Worm (Caenorhabditis elegans) whole organism, L2 larva: ENCODE measurements around the gene T14G11.1.

Source experiments
- F13H6.1 ChIP-seq: sonication (generic microtip); optimal IDR thresholded peaks from 2 replicates; lab custom pipeline; 2016; ENCODE audit warnings: missing genetic modification characterization, missing compliant biosample characterization
- Y55F3AM.14 ChIP-seq: fragments of 200-800 bp; sonication (Bioruptor generic); optimal IDR thresholded peaks from 2 replicates; lab custom pipeline; 2018; ENCODE audit warnings: mild to moderate bottlenecking, missing genetic modification characterization, missing compliant biosample characterization
- ZK546.5 ChIP-seq: sonication (generic microtip); optimal IDR thresholded peaks from 2 replicates; lab custom pipeline; 2017; ENCODE audit warnings: missing biosample characterization, missing genetic modification characterization
- alr-1 ChIP-seq: fragments of 150-350 bp; optimal IDR thresholded peaks from 2 replicates; lab custom pipeline; 2014; ENCODE audit warnings: missing biosample characterization, missing genetic modification characterization
- aly-2 ChIP-seq: fragments of 150-350 bp; optimal IDR thresholded peaks from 2 replicates; lab custom pipeline; 2014; ENCODE audit warnings: missing biosample characterization, missing genetic modification characterization
- ama-1 ChIP-seq: fragments of 150-350 bp; optimal IDR thresholded peaks from 2 replicates; lab custom pipeline; 2018; ENCODE audit warnings: inconsistent platforms
- blmp-1 ChIP-seq: sonication (generic microtip); optimal IDR thresholded peaks from 2 replicates; lab custom pipeline; 2017; ENCODE audit warnings: missing genetic modification characterization, mild to moderate bottlenecking, missing compliant biosample characterization, antibody characterized with exemption, moderate library complexity; ENCODE audit not compliant: insufficient read depth
- ceh-82 ChIP-seq: fragments of 150-350 bp; optimal IDR thresholded peaks from 2 replicates; lab custom pipeline; 2014; ENCODE audit warnings: missing biosample characterization, missing genetic modification characterization
- crh-2 ChIP-seq: sonication (generic microtip); optimal IDR thresholded peaks from 2 replicates; lab custom pipeline; 2017; ENCODE audit warnings: missing biosample characterization, missing genetic modification characterization
- dmd-4 ChIP-seq: sonication (generic microtip); optimal IDR thresholded peaks from 2 replicates; lab custom pipeline; 2017; ENCODE audit warnings: missing biosample characterization, missing genetic modification characterization
- elt-1 ChIP-seq: fragments of 150-350 bp; optimal IDR thresholded peaks from 2 replicates; lab custom pipeline; 2014; ENCODE audit warnings: missing biosample characterization, missing genetic modification characterization
- elt-3 ChIP-seq: sonication (generic microtip); optimal IDR thresholded peaks from 2 replicates; lab custom pipeline; 2017; ENCODE audit warnings: missing biosample characterization, missing genetic modification characterization
- fos-1 ChIP-seq: fragments of 150-350 bp; optimal IDR thresholded peaks from 2 replicates; lab custom pipeline; 2014; ENCODE audit warnings: missing biosample characterization, missing genetic modification characterization
- gmeb-1 ChIP-seq: fragments of 150-350 bp; optimal IDR thresholded peaks from 2 replicates; lab custom pipeline; 2014; ENCODE audit warnings: missing biosample characterization, missing genetic modification characterization
- lin-13 ChIP-seq: fragments of 150-350 bp; optimal IDR thresholded peaks from 2 replicates; lab custom pipeline; 2014; ENCODE audit warnings: missing biosample characterization, missing genetic modification reagents, missing genetic modification characterization
- lin-39 ChIP-seq: fragments of 150-350 bp; optimal IDR thresholded peaks from 2 replicates; lab custom pipeline; 2014; ENCODE audit warnings: missing biosample characterization, missing genetic modification reagents, missing genetic modification characterization
- lsy-2 ChIP-seq, 2 experiments: fragments of 150-350 bp in 1 of 2; sonication (generic microtip) in 1 of 2; optimal IDR thresholded peaks; 2 replicates each; lab custom pipeline; 2014 to 2017; ENCODE audit warnings: missing biosample characterization in 2 of 2, missing genetic modification characterization in 2 of 2
- mab-5 ChIP-seq: fragments of 150-350 bp; optimal IDR thresholded peaks from 2 replicates; lab custom pipeline; 2014; ENCODE audit warnings: missing biosample characterization, missing genetic modification characterization
- mbf-1 ChIP-seq: sonication (generic microtip); optimal IDR thresholded peaks from 2 replicates; lab custom pipeline; 2017; ENCODE audit warnings: missing biosample characterization, missing genetic modification characterization
- mdl-1 ChIP-seq, 2 experiments: fragments of 150-350 bp in 1 of 2; sonication (generic microtip) in 1 of 2; optimal IDR thresholded peaks; 2 replicates each; lab custom pipeline; 2017; ENCODE audit warnings: missing biosample characterization in 2 of 2, missing genetic modification characterization in 2 of 2
- nhr-10 ChIP-seq: sonication (generic microtip); optimal IDR thresholded peaks from 2 replicates; lab custom pipeline; 2017; ENCODE audit warnings: missing biosample characterization, missing genetic modification characterization
- nhr-11 ChIP-seq: fragments of 150-350 bp; optimal IDR thresholded peaks from 2 replicates; lab custom pipeline; 2014; ENCODE audit warnings: missing biosample characterization, missing genetic modification characterization
- nhr-12 ChIP-seq: fragments of 150-350 bp; optimal IDR thresholded peaks from 2 replicates; lab custom pipeline; 2014; ENCODE audit warnings: missing biosample characterization, missing genetic modification characterization
- nhr-129 ChIP-seq: fragments of 150-350 bp; optimal IDR thresholded peaks from 2 replicates; lab custom pipeline; 2014; ENCODE audit warnings: missing biosample characterization, missing genetic modification characterization
- nhr-23 ChIP-seq: fragments of 150-350 bp; optimal IDR thresholded peaks from 2 replicates; lab custom pipeline; 2014; ENCODE audit warnings: missing biosample characterization, missing genetic modification reagents, missing genetic modification characterization
- nhr-237 ChIP-seq: fragments of 150-350 bp; optimal IDR thresholded peaks from 2 replicates; lab custom pipeline; 2014; ENCODE audit warnings: missing biosample characterization, missing genetic modification characterization
- nhr-25 ChIP-seq: fragments of 150-350 bp; sonication (generic microtip); optimal IDR thresholded peaks from 3 replicates; lab custom pipeline; 2014; ENCODE audit warnings: missing biosample characterization, missing genetic modification characterization
- nhr-6 ChIP-seq: fragments of 150-350 bp; optimal IDR thresholded peaks from 2 replicates; lab custom pipeline; 2014; ENCODE audit warnings: missing biosample characterization, missing genetic modification characterization
- nhr-77 ChIP-seq: fragments of 150-350 bp; optimal IDR thresholded peaks from 2 replicates; lab custom pipeline; 2014; ENCODE audit warnings: missing biosample characterization, missing genetic modification characterization
- peb-1 ChIP-seq: fragments of 150-350 bp; optimal IDR thresholded peaks from 2 replicates; lab custom pipeline; 2014; ENCODE audit warnings: missing biosample characterization, missing genetic modification characterization
- sem-4 ChIP-seq: fragments of 150-350 bp; optimal IDR thresholded peaks from 2 replicates; lab custom pipeline; 2014; ENCODE audit warnings: missing biosample characterization, missing genetic modification reagents, missing genetic modification characterization
- skn-1 ChIP-seq: sonication (generic microtip); optimal IDR thresholded peaks from 2 replicates; lab custom pipeline; 2017; ENCODE audit warnings: missing biosample characterization, missing genetic modification characterization
- sma-3 ChIP-seq: sonication (generic microtip); optimal IDR thresholded peaks from 2 replicates; lab custom pipeline; 2016; ENCODE audit warnings: missing genetic modification reagents, missing genetic modification characterization, missing compliant biosample characterization
- sma-9 ChIP-seq, 2 experiments: fragments of 150-350 bp in 1 of 2; sonication (generic microtip) in 1 of 2; optimal IDR thresholded peaks; 2 replicates each; lab custom pipeline; 2014 to 2016; ENCODE audit warnings: missing genetic modification characterization in 2 of 2, mild to moderate bottlenecking in 1 of 2, missing biosample characterization in 1 of 2, missing compliant biosample characterization in 1 of 2, missing genetic modification reagents in 1 of 2, moderate library complexity in 1 of 2
- snpc-4 ChIP-seq: fragments of 150-350 bp; optimal IDR thresholded peaks from 2 replicates; lab custom pipeline; 2014; ENCODE audit warnings: missing biosample characterization, missing genetic modification characterization
- unc-39 ChIP-seq: fragments of 150-350 bp; optimal IDR thresholded peaks from 2 replicates; lab custom pipeline; 2014; ENCODE audit warnings: missing biosample characterization, missing genetic modification characterization
- unc-55 ChIP-seq: fragments of 150-350 bp; sonication (generic microtip); optimal IDR thresholded peaks from 3 replicates; lab custom pipeline; 2014; ENCODE audit warnings: missing biosample characterization, missing genetic modification reagents, missing genetic modification characterization
- unc-62 ChIP-seq: fragments of 150-350 bp; optimal IDR thresholded peaks from 2 replicates; lab custom pipeline; 2014; ENCODE audit warnings: missing biosample characterization, missing genetic modification reagents, missing genetic modification characterization
- zag-1 ChIP-seq: fragments of 150-350 bp; optimal IDR thresholded peaks from 2 replicates; lab custom pipeline; 2014; ENCODE audit warnings: missing biosample characterization, missing genetic modification characterization
- ztf-1 ChIP-seq: fragments of 200-800 bp; sonication (Bioruptor generic); conservative IDR thresholded peaks from 2 replicates; pipeline ENCODE4 v1.3.6; 2022; ENCODE audit warnings: missing genetic modification characterization, missing compliant biosample characterization
- ztf-11 ChIP-seq: sonication (generic microtip); optimal IDR thresholded peaks from 2 replicates; lab custom pipeline; 2017; ENCODE audit warnings: missing biosample characterization, missing genetic modification characterization
- ztf-4 ChIP-seq: fragments of 150-350 bp; optimal IDR thresholded peaks from 2 replicates; lab custom pipeline; 2014; ENCODE audit warnings: missing biosample characterization, missing genetic modification characterization

T14G11.1 gene

DNA sequence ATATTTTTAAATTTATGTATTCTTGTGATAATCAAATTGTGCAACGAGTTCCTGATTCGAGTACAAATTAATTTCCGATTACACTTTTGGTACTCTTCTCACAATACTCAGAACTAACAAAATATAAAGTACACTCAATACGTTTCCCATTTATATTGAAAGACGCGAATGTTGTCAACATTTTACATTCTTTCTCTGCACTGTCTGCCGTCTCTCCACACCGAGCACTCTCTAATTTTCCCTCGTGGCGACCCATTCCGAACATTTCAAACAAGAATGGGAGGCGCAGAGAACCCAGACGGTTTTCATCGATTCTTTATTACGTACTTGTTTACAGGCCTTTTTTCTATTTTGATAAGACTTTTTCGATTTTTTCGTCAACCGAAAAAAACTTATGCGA is 21.0 kb upstream of the T14G11.1 start, which contains the start of gene C09B7.2 (continued):
- no peak for TF ChIP-seq aly-2 (tag; lab: Kevin White, UChicago)
- peak; percentile 55 for TF ChIP-seq sem-4 (tag; lab: Kevin White, UChicago)
- TF ChIP-seq nhr-11 = no peak
- TF ChIP-seq nhr-25 (tag; lab: Kevin White, UChicago) = peak; percentile 56
- no peak for TF ChIP-seq ztf-11
- TF ChIP-seq elt-3 (tag; lab: Kevin White, UChicago) = no peak
- peak; percentile 75 for TF ChIP-seq nhr-129
- TF ChIP-seq sma-9 (GFP tag; optimal IDR thresholded peaks at IDR 0.05; lab: Kevin White, UChicago) = peak; percentile 87
- TF ChIP-seq sma-9 (tag; optimal IDR thresholded peaks at IDR 0.05; lab: Kevin White, UChicago) = no peak
- peak; percentile 17 to 79 for TF ChIP-seq lsy-2 (tag; optimal IDR thresholded peaks at IDR 0.05; lab: Kevin White, UChicago)
- peak; percentile 73 for TF ChIP-seq fos-1 (tag; lab: Kevin White, UChicago)
- TF ChIP-seq ztf-1 = no peak
- TF ChIP-seq mdl-1 (tag; optimal IDR thresholded peaks at IDR 0.05; lab: Kevin White, UChicago) = peak; percentile 93 to 95
- TF ChIP-seq crh-2 (tag; lab: Kevin White, UChicago) = peak; percentile 93
- TF ChIP-seq nhr-23 = no peak
- TF ChIP-seq dmd-4 (tag; lab: Kevin White, UChicago) = no peak
- TF ChIP-seq nhr-10 (tag; lab: Kevin White, UChicago) = no peak
- TF ChIP-seq skn-1 (tag; lab: Kevin White, UChicago) = peak; percentile 43
- no peak for TF ChIP-seq nhr-77 (tag; lab: Kevin White, UChicago)
- no peak for TF ChIP-seq peb-1 (tag; lab: Kevin White, UChicago)
- peak; percentile 68 for TF ChIP-seq gmeb-1 (tag; lab: Kevin White, UChicago)
- no peak for TF ChIP-seq Y55F3AM.14 (GFP tag; lab: Kevin White, UChicago)
- TF ChIP-seq nhr-12 (tag; lab: Kevin White, UChicago) = no peak
- TF ChIP-seq mab-5 (tag; lab: Kevin White, UChicago) = peak; percentile 34
- peak; percentile 39 for TF ChIP-seq zag-1 (tag; lab: Kevin White, UChicago)
- no peak for TF ChIP-seq ama-1 (lab: Kevin White, UChicago)

- peak; percentile 15 for TF ChIP-seq Y55F3AM.14 (GFP tag; lab: Kevin White, UChicago)
- TF ChIP-seq mdl-1 (tag; optimal IDR thresholded peaks at IDR 0.05; lab: Kevin White, UChicago) = no peak
These were observed 15.5 kb upstream of the T14G11.1 start, which contains the start of gene ser-7 for ce11 chrX:2673272-2673671. Gene ser-7, plus strand, starts transcription at chrX:2673572.

- TF ChIP-seq nhr-6 (tag; lab: Kevin White, UChicago) (no peak), lin-39 (no peak), snpc-4 (tag; lab: Kevin White, UChicago) (no peak), alr-1 (tag; lab: Kevin White, UChicago) (no peak), ztf-1 (no peak), F13H6.1 (tag; lab: Kevin White, UChicago) (no peak), mbf-1 (tag; lab: Kevin White, UChicago) (no peak), elt-1 (no peak), peb-1 (tag; lab: Kevin White, UChicago) (no peak)
- TF ChIP-seq, all 48 proteins: peak for 0
These were observed 14.3 kb upstream of the T14G11.1 start for ce11 chrX:2674514-2674913.

ce11 chrX:2684448-2684847 is 4.3 kb upstream of the T14G11.1 start:
- TF ChIP-seq unc-62 (GFP tag; lab: Kevin White, UChicago) (no peak), blmp-1 (tag; lab: Kevin White, UChicago) (no peak), ZK546.5 (tag; lab: Kevin White, UChicago) (no peak), ztf-4 (tag; lab: Kevin White, UChicago) (no peak), lin-13 (no peak), F13H6.1 (tag; lab: Kevin White, UChicago) (no peak)

- TF ChIP-seq ZK546.5 (tag; lab: Kevin White, UChicago) (no peak), unc-62 (GFP tag; lab: Kevin White, UChicago) (no peak), aly-2 (tag; lab: Kevin White, UChicago) (no peak), nhr-23 (no peak), sma-9 (GFP tag; optimal IDR thresholded peaks at IDR 0.05; lab: Kevin White, UChicago) (peak; percentile 63), sma-9 (tag; optimal IDR thresholded peaks at IDR 0.05; lab: Kevin White, UChicago) (no peak), gmeb-1 (tag; lab: Kevin White, UChicago) (peak; percentile 68), skn-1 (tag; lab: Kevin White, UChicago) (peak; percentile 59), elt-1 (no peak), mbf-1 (tag; lab: Kevin White, UChicago) (no peak), zag-1 (tag; lab: Kevin White, UChicago) (peak; percentile 73), alr-1 (tag; lab: Kevin White, UChicago) (no peak), snpc-4 (tag; lab: Kevin White, UChicago) (peak; percentile 65), ceh-82 (no peak), nhr-77 (tag; lab: Kevin White, UChicago) (no peak), nhr-237 (tag; lab: Kevin White, UChicago) (no peak), unc-55 (GFP tag; lab: Kevin White, UChicago) (peak; percentile 92), mdl-1 (tag; optimal IDR thresholded peaks at IDR 0.05; lab: Kevin White, UChicago) (no peak), Y55F3AM.14 (GFP tag; lab: Kevin White, UChicago) (no peak), unc-39 (tag; lab: Kevin White, UChicago) (no peak), ztf-11 (no peak), sma-3 (GFP tag; lab: Kevin White, UChicago) (peak; percentile 56), dmd-4 (tag; lab: Kevin White, UChicago) (peak; percentile 57), ama-1 (lab: Kevin White, UChicago) (no peak), lin-13 (peak; percentile 76), nhr-129 (peak; percentile 90), nhr-10 (tag; lab: Kevin White, UChicago) (no peak)
These were observed 1.6 kb upstream of the T14G11.1 start, which contains the start of gene immt-1 for ce11 chrX:2687174-2687573. Gene immt-1, minus strand, starts transcription at chrX:2687184.
